Fruit fly (Drosophila melanogaster) whole organism, embryonic: ENCODE data around the gene Cyt-c1L.

Experiments used
- Fer3 ChIP-seq: fragments of 200-800 bp; sonication (Bioruptor generic); optimal IDR thresholded peaks from 2 replicates; lab custom pipeline; 2018; ENCODE audit warnings: missing biosample characterization, mild to moderate bottlenecking, missing genetic modification characterization, moderate library complexity
- Myb ChIP-seq: fragments of 200-800 bp; sonication (Bioruptor generic); optimal IDR thresholded peaks from 2 replicates; lab custom pipeline; 2016; ENCODE audit warnings: missing biosample characterization, missing genetic modification characterization
- Usf ChIP-seq: fragments of 200-800 bp; sonication (Bioruptor generic); optimal IDR thresholded peaks from 2 replicates; lab custom pipeline; 2017; ENCODE audit warnings: missing genotype, missing biosample characterization, missing genetic modification characterization
- bigmax ChIP-seq: fragments of 200-800 bp; sonication (Bioruptor generic); optimal IDR thresholded peaks from 2 replicates; lab custom pipeline; 2018; ENCODE audit warnings: missing biosample characterization, mild to moderate bottlenecking, missing genetic modification characterization
- cato ChIP-seq: fragments of 200-800 bp; sonication (Bioruptor generic); optimal IDR thresholded peaks from 2 replicates; lab custom pipeline; 2016; ENCODE audit warnings: missing biosample characterization, missing genetic modification characterization, borderline replicate concordance
- eyg ChIP-seq: fragments of 200-800 bp; sonication (Bioruptor generic); optimal IDR thresholded peaks from 3 replicates; lab custom pipeline; 2016; ENCODE audit warnings: missing biosample characterization, missing genetic modification characterization

- TF ChIP-seq cato (GFP tag; lab: Kevin White, UChicago), result no peak
- no peak for TF ChIP-seq Myb
- TF ChIP-seq bigmax (GFP tag; lab: Kevin White, UChicago), result no peak
- no peak for TF ChIP-seq eyg (GFP tag; lab: Kevin White, UChicago)
- TF ChIP-seq Fer3, result no peak
- TF ChIP-seq Usf (GFP tag; lab: Kevin White, UChicago), result no peak
Observed at dm6 chr3R:29218001-29218400, 14.1 kb upstream of the Cyt-c1L start.
